Worm (Caenorhabditis elegans) whole organism, mixed stage, embryonic: ENCODE results near the gene med-2.

Experiments used
- elt-1 ChIP-seq: sonication (generic microtip); optimal IDR thresholded peaks from 2 replicates; lab custom pipeline; 2017; ENCODE audit warnings: missing genetic modification characterization, mild to moderate bottlenecking, missing compliant biosample characterization, antibody characterized with exemption, moderate library complexity, borderline replicate concordance; ENCODE audit not compliant: insufficient read depth
- lin-13 ChIP-seq: fragments of 150-350 bp; optimal IDR thresholded peaks from 2 replicates; lab custom pipeline; 2014; ENCODE audit warnings: missing biosample characterization, missing genetic modification characterization
- lin-32 ChIP-seq: fragments of 200-800 bp; sonication (Bioruptor generic); optimal IDR thresholded peaks from 2 replicates; lab custom pipeline; 2018; ENCODE audit warnings: mild to moderate bottlenecking, missing genetic modification characterization, missing compliant biosample characterization
- lsy-2 ChIP-seq: fragments of 150-350 bp; optimal IDR thresholded peaks from 2 replicates; lab custom pipeline; 2014; ENCODE audit warnings: missing biosample characterization, missing genetic modification characterization
- mls-2 ChIP-seq: sonication (generic microtip); optimal IDR thresholded peaks from 2 replicates; lab custom pipeline; 2016; ENCODE audit warnings: mild to moderate bottlenecking, missing genetic modification characterization, moderate library complexity, missing compliant biosample characterization
- nhr-12 ChIP-seq: fragments of 150-350 bp; optimal IDR thresholded peaks from 2 replicates; lab custom pipeline; 2014; ENCODE audit warnings: missing biosample characterization, missing genetic modification characterization
- nhr-28 ChIP-seq: fragments of 150-350 bp; optimal IDR thresholded peaks from 2 replicates; lab custom pipeline; 2014; ENCODE audit warnings: missing biosample characterization, missing genetic modification characterization
- pha-4 ChIP-seq: fragments of 150-350 bp; optimal IDR thresholded peaks from 2 replicates; lab custom pipeline; 2018; ENCODE audit warnings: missing biosample characterization, missing genetic modification reagents, missing genetic modification characterization
- unc-39 ChIP-seq: fragments of 150-350 bp; optimal IDR thresholded peaks from 2 replicates; lab custom pipeline; 2014; ENCODE audit warnings: missing biosample characterization, missing genetic modification characterization
- unc-62 ChIP-seq: fragments of 150-350 bp; optimal IDR thresholded peaks from 2 replicates; lab custom pipeline; 2014; ENCODE audit warnings: missing biosample characterization, missing genetic modification reagents, missing genetic modification characterization
- ztf-11 ChIP-seq: fragments of 150-350 bp; optimal IDR thresholded peaks from 2 replicates; lab custom pipeline; 2014; ENCODE audit warnings: missing biosample characterization, missing genetic modification characterization

- TF ChIP-seq lsy-2 (tag; lab: Kevin White, UChicago): no peak
- TF ChIP-seq ztf-11: no peak
- no peak for TF ChIP-seq nhr-12 (tag; lab: Kevin White, UChicago)
- no peak for TF ChIP-seq unc-39 (tag; lab: Kevin White, UChicago)
- TF ChIP-seq nhr-28 (tag; lab: Kevin White, UChicago): no peak
- no peak for TF ChIP-seq pha-4
- TF ChIP-seq lin-32 (GFP tag; lab: Kevin White, UChicago): no peak
- no peak for TF ChIP-seq unc-62 (GFP tag; lab: Kevin White, UChicago)
- TF ChIP-seq mls-2: no peak
- TF ChIP-seq lin-13 (tag; lab: Kevin White, UChicago): no peak
- TF ChIP-seq elt-1 (tag; lab: Kevin White, UChicago): no peak
Observed at ce11 chrIII:6931896-6932295, 47.6 kb downstream of the med-2 start, which contains the start of gene byn-1.
